Worm (Caenorhabditis elegans) whole organism, mixed stage, embryonic: ENCODE results near the gene R02E12.12.

Experiments
- ceh-83 ChIP-seq: fragments of 200-800 bp; sonication (Bioruptor generic); optimal IDR thresholded peaks from 2 replicates; lab custom pipeline; 2018; ENCODE audit warnings: mild to moderate bottlenecking, missing genetic modification characterization, missing compliant biosample characterization
- ces-1 ChIP-seq: fragments of 150-350 bp; optimal IDR thresholded peaks from 2 replicates; lab custom pipeline; 2014; ENCODE audit warnings: missing biosample characterization, missing genetic modification reagents, missing genetic modification characterization
- flh-1 ChIP-seq: fragments of 200-800 bp; sonication (Bioruptor generic); optimal IDR thresholded peaks from 2 replicates; lab custom pipeline; 2018; ENCODE audit warnings: mild to moderate bottlenecking, missing genetic modification characterization, moderate library complexity, missing compliant biosample characterization
- mab-5 ChIP-seq: fragments of 150-350 bp; optimal IDR thresholded peaks from 2 replicates; lab custom pipeline; 2014; ENCODE audit warnings: missing biosample characterization, missing genetic modification characterization
- mep-1 ChIP-seq: fragments of 150-350 bp; optimal IDR thresholded peaks from 2 replicates; lab custom pipeline; 2017; ENCODE audit warnings: missing biosample characterization, missing genetic modification reagents, missing genetic modification characterization, inconsistent platforms
- nhr-237 ChIP-seq: fragments of 150-350 bp; optimal IDR thresholded peaks from 2 replicates; lab custom pipeline; 2014; ENCODE audit warnings: missing biosample characterization, missing genetic modification characterization
- nhr-28 ChIP-seq: fragments of 150-350 bp; optimal IDR thresholded peaks from 2 replicates; lab custom pipeline; 2014; ENCODE audit warnings: missing biosample characterization, missing genetic modification characterization
- snpc-4 ChIP-seq: fragments of 150-350 bp; optimal IDR thresholded peaks from 2 replicates; lab custom pipeline; 2014; ENCODE audit warnings: missing biosample characterization, missing genetic modification characterization
- sptf-1 ChIP-seq: sonication (generic microtip); optimal IDR thresholded peaks from 2 replicates; lab custom pipeline; 2017; ENCODE audit warnings: mild to moderate bottlenecking, missing genetic modification characterization, moderate library complexity, missing compliant biosample characterization
- unc-62 ChIP-seq: fragments of 150-350 bp; optimal IDR thresholded peaks from 2 replicates; lab custom pipeline; 2014; ENCODE audit warnings: missing biosample characterization, missing genetic modification reagents, missing genetic modification characterization

- TF ChIP-seq mep-1 (tag; lab: Kevin White, UChicago) = no peak
- TF ChIP-seq sptf-1 (tag; lab: Kevin White, UChicago) = no peak
- TF ChIP-seq snpc-4 = no peak
- TF ChIP-seq ces-1 (GFP tag; lab: Kevin White, UChicago) = peak; percentile 66
- TF ChIP-seq nhr-237 (tag; lab: Kevin White, UChicago) = no peak
- TF ChIP-seq flh-1 = no peak
- TF ChIP-seq unc-62 (GFP tag; lab: Kevin White, UChicago) = no peak
- TF ChIP-seq ceh-83 (GFP tag; lab: Kevin White, UChicago) = no peak
- no peak for TF ChIP-seq mab-5 (tag; lab: Kevin White, UChicago)
- TF ChIP-seq nhr-28 (tag; lab: Kevin White, UChicago) = no peak
Observed at ce11 chrX:3979146-3979545, 24.2 kb upstream of the R02E12.12 start.
